Worm (Caenorhabditis elegans) whole organism, L2 larva: Measurements from ENCODE around the gene srw-127.

Experiments
- C34F6.9 ChIP-seq: fragments of 150-350 bp; optimal IDR thresholded peaks from 2 replicates; lab custom pipeline; 2014; ENCODE audit warnings: missing biosample characterization, missing genetic modification characterization
- F13H6.1 ChIP-seq: sonication (generic microtip); optimal IDR thresholded peaks from 2 replicates; lab custom pipeline; 2016; ENCODE audit warnings: missing genetic modification characterization, missing compliant biosample characterization
- Y55F3AM.14 ChIP-seq: fragments of 200-800 bp; sonication (Bioruptor generic); optimal IDR thresholded peaks from 2 replicates; lab custom pipeline; 2018; ENCODE audit warnings: mild to moderate bottlenecking, missing genetic modification characterization, missing compliant biosample characterization
- blmp-1 ChIP-seq: sonication (generic microtip); optimal IDR thresholded peaks from 2 replicates; lab custom pipeline; 2017; ENCODE audit warnings: missing genetic modification characterization, mild to moderate bottlenecking, missing compliant biosample characterization, antibody characterized with exemption, moderate library complexity; ENCODE audit not compliant: insufficient read depth
- ceh-82 ChIP-seq: fragments of 150-350 bp; optimal IDR thresholded peaks from 2 replicates; lab custom pipeline; 2014; ENCODE audit warnings: missing biosample characterization, missing genetic modification characterization
- dmd-4 ChIP-seq: sonication (generic microtip); optimal IDR thresholded peaks from 2 replicates; lab custom pipeline; 2017; ENCODE audit warnings: missing biosample characterization, missing genetic modification characterization
- lin-39 ChIP-seq: fragments of 150-350 bp; optimal IDR thresholded peaks from 2 replicates; lab custom pipeline; 2014; ENCODE audit warnings: missing biosample characterization, missing genetic modification reagents, missing genetic modification characterization
- nhr-11 ChIP-seq: fragments of 150-350 bp; optimal IDR thresholded peaks from 2 replicates; lab custom pipeline; 2014; ENCODE audit warnings: missing biosample characterization, missing genetic modification characterization
- nhr-12 ChIP-seq: fragments of 150-350 bp; optimal IDR thresholded peaks from 2 replicates; lab custom pipeline; 2014; ENCODE audit warnings: missing biosample characterization, missing genetic modification characterization
- skn-1 ChIP-seq: sonication (generic microtip); optimal IDR thresholded peaks from 2 replicates; lab custom pipeline; 2017; ENCODE audit warnings: missing biosample characterization, missing genetic modification characterization
- unc-39 ChIP-seq: fragments of 150-350 bp; optimal IDR thresholded peaks from 2 replicates; lab custom pipeline; 2014; ENCODE audit warnings: missing biosample characterization, missing genetic modification characterization
- unc-55 ChIP-seq: fragments of 150-350 bp; sonication (generic microtip); optimal IDR thresholded peaks from 3 replicates; lab custom pipeline; 2014; ENCODE audit warnings: missing biosample characterization, missing genetic modification reagents, missing genetic modification characterization
- unc-62 ChIP-seq: fragments of 150-350 bp; optimal IDR thresholded peaks from 2 replicates; lab custom pipeline; 2014; ENCODE audit warnings: missing biosample characterization, missing genetic modification reagents, missing genetic modification characterization
- zag-1 ChIP-seq: fragments of 150-350 bp; optimal IDR thresholded peaks from 2 replicates; lab custom pipeline; 2014; ENCODE audit warnings: missing biosample characterization, missing genetic modification characterization

- no peak for TF ChIP-seq unc-62 (GFP tag; lab: Kevin White, UChicago)
- TF ChIP-seq unc-55 (GFP tag; lab: Kevin White, UChicago), result no peak
- TF ChIP-seq blmp-1, result no peak
- no peak for TF ChIP-seq unc-39 (tag; lab: Kevin White, UChicago)
- TF ChIP-seq nhr-12 (tag; lab: Kevin White, UChicago), result no peak
- no peak for TF ChIP-seq lin-39 (tag; lab: Kevin White, UChicago)
- no peak for TF ChIP-seq dmd-4 (tag; lab: Kevin White, UChicago)
- no peak for TF ChIP-seq zag-1 (tag; lab: Kevin White, UChicago)
- no peak for TF ChIP-seq C34F6.9 (tag; lab: Kevin White, UChicago)
- TF ChIP-seq ceh-82 (tag; lab: Kevin White, UChicago), result no peak
- TF ChIP-seq F13H6.1 (tag; lab: Kevin White, UChicago), result no peak
- TF ChIP-seq skn-1 (tag; lab: Kevin White, UChicago), result no peak
- no peak for TF ChIP-seq Y55F3AM.14 (GFP tag; lab: Kevin White, UChicago)
- TF ChIP-seq nhr-11, result no peak
Measured at ce11 chrV:7009461-7009860, 3.3 kb upstream of the srw-127 start, which contains the start of gene C33G8.2.
